Worm (Caenorhabditis elegans): ENCODE results near the gene nlp-53.

nlp-53 gene

ce11 chrX:13618574-13618973 lies at the start of gene nlp-53:
Gene nlp-53 (plus strand): TSS chrX:13618874.
- TF ChIP-seq him-1 (tag; optimal IDR thresholded peaks at IDR 0.05) = no peak
- no peak for TF ChIP-seq dao-5 (tag; optimal IDR thresholded peaks at IDR 0.05)
- TF ChIP-seq W03F9.2 (tag; optimal IDR thresholded peaks at IDR 0.05) = no peak

- TF ChIP-seq W03F9.2 (tag; optimal IDR thresholded peaks at IDR 0.05) = no peak
- no peak for TF ChIP-seq him-1 (tag; optimal IDR thresholded peaks at IDR 0.05)
- TF ChIP-seq dao-5 (tag; optimal IDR thresholded peaks at IDR 0.05) = no peak
Observed at ce11 chrX:13569854-13570253, 48.8 kb upstream of the nlp-53 start, which contains the start of gene R01E6.7. Gene R01E6.7 (minus strand): TSS chrX:13569954.

- no peak for TF ChIP-seq dao-5 (tag; optimal IDR thresholded peaks at IDR 0.05)
- TF ChIP-seq W03F9.2 (tag; optimal IDR thresholded peaks at IDR 0.05) = no peak
- no peak for TF ChIP-seq him-1 (tag; optimal IDR thresholded peaks at IDR 0.05)
Observed at ce11 chrX:13574029-13574428, 44.6 kb upstream of the nlp-53 start.

DNA sequence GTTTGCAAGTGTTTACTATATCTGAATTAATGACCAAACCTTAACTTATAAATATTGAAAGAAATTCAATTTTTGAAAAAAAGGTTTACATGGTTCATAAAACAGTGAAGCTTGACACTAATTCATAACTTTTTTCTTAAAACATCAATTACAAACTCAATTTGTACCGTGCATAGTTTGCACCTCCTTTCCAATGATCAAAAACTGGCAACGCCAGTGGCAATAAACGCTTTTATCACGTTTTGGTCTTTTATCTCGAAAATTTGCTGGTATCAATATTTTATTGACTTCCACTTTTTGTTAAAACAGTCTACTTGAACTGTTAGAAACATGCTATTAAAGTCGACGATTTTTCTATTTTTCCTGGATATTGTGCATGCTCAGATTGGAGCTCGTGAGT lies 40.2 kb upstream of the nlp-53 start, which contains the start of gene F54B11.11:
F54B11.11 (plus strand) TSS at position 301 of the 400 bp plus-strand sequence.
- TF ChIP-seq him-1 (tag; optimal IDR thresholded peaks at IDR 0.05) = no peak
- TF ChIP-seq dao-5 (tag; optimal IDR thresholded peaks at IDR 0.05) = no peak
- TF ChIP-seq W03F9.2 (tag; optimal IDR thresholded peaks at IDR 0.05) = no peak

- no peak for TF ChIP-seq W03F9.2 (tag; optimal IDR thresholded peaks at IDR 0.05)
- TF ChIP-seq him-1 (tag; optimal IDR thresholded peaks at IDR 0.05) = no peak
- TF ChIP-seq dao-5 (tag; optimal IDR thresholded peaks at IDR 0.05) = no peak
Observed at ce11 chrX:13581820-13582219, 36.9 kb upstream of the nlp-53 start, which contains the start of gene F54B11.10. Gene F54B11.10 (plus strand): TSS chrX:13582120.

ce11 chrX:13583895-13584344 lies 34.8 kb upstream of the nlp-53 start:
- TF ChIP-seq W03F9.2 (tag; optimal IDR thresholded peaks at IDR 0.05) (no peak), dao-5 (tag; optimal IDR thresholded peaks at IDR 0.05) (no peak), him-1 (tag; optimal IDR thresholded peaks at IDR 0.05) (no peak)

DNA sequence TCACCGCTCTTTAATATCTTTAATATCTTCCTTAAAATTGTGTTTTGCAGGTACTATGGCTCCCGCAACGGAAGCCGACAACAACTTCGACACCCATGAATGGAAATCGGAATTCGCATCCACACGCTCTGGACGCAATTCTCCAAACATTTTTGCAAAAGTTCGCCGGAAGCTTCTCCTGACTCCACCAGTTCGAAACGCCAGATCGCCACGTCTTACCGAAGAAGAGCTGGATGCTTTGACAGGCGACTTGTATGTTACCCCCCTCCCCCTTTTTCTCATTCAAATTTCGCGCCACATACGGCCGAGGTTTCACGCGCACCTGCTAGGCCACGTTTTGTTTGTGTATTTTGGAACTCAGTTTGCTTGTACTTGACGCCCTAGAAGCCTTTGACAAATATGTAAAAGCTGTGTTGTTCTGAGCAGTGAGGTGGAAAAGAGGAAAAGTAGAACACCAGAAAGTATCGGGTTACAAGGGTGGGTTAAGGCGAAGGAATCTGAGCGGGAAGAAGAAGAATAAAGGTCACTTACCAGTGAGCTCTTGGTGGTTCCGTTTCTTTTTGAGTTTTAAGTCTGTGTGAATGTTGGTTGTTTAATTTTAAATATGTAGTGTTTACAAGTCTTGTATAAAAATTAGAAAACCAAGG lies 33.8 kb upstream of the nlp-53 start, which contains the start of gene unc-84:
unc-84 (plus strand) TSS at position 51 of the 647 bp plus-strand sequence.
- TF ChIP-seq dao-5 (tag; optimal IDR thresholded peaks at IDR 0.05) (no peak), W03F9.2 (tag; optimal IDR thresholded peaks at IDR 0.05) (no peak), him-1 (tag; optimal IDR thresholded peaks at IDR 0.05) (no peak)

ce11 chrX:13589735-13590134 lies 28.9 kb upstream of the nlp-53 start, which contains the start of gene col-9:
Gene col-9 (plus strand): TSS chrX:13590035.
- no peak for TF ChIP-seq him-1 (tag; optimal IDR thresholded peaks at IDR 0.05)
- no peak for TF ChIP-seq W03F9.2 (tag; optimal IDR thresholded peaks at IDR 0.05)
- TF ChIP-seq dao-5 (tag; optimal IDR thresholded peaks at IDR 0.05) = no peak

ce11 chrX:13590688-13591087 lies 28.0 kb upstream of the nlp-53 start:
- TF ChIP-seq him-1 (tag; optimal IDR thresholded peaks at IDR 0.05) (no peak), dao-5 (tag; optimal IDR thresholded peaks at IDR 0.05) (no peak), W03F9.2 (tag; optimal IDR thresholded peaks at IDR 0.05) (no peak)

DNA sequence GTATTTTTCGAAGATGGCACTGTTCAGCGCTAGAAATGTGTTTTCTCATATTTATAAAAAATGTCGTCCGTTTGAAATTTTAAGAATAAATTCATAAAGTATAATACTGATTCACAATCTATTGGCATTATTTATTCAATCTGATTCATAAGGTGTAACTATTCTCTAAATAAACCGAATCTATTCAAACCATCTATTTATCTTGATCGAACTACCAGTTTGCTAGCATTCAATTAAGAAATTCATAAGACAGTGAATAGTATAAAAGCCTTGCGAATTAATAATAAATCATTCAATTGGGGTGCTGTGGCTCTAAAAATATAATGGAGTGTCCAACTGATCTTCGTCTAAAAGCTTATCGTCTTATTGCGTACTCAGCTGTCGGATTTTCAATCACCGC lies 27.5 kb upstream of the nlp-53 start, which contains the start of gene col-44:
col-44 (plus strand) TSS at position 301 of the 400 bp plus-strand sequence.
- TF ChIP-seq W03F9.2 (tag; optimal IDR thresholded peaks at IDR 0.05) (no peak), him-1 (tag; optimal IDR thresholded peaks at IDR 0.05) (no peak), dao-5 (tag; optimal IDR thresholded peaks at IDR 0.05) (no peak)

ce11 chrX:13591953-13592352 lies 26.7 kb upstream of the nlp-53 start:
- TF ChIP-seq him-1 (tag; optimal IDR thresholded peaks at IDR 0.05) (no peak), W03F9.2 (tag; optimal IDR thresholded peaks at IDR 0.05) (no peak), dao-5 (tag; optimal IDR thresholded peaks at IDR 0.05) (no peak)

DNA sequence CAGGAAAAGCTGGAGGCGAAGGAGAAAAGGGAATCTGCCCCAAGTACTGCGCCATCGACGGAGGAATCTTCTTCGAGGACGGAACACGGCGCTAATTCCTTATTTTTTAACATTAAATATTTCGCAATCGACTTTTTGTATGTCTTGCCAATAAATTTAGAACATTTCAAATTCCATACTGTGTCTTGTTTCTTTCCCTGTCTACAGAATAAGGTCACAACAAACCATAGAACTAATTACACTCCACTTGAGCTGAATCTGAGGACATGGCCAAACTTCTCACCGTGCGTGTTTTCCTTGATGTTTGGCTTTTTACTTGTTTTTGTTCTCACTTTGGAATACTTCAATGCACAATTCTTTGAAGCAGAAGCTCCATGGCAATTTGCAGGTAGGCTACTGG lies 26.3 kb upstream of the nlp-53 start, which contains the start of gene F54B11.4:
F54B11.4 (plus strand) TSS at position 301 of the 400 bp plus-strand sequence.
- no peak for TF ChIP-seq dao-5 (tag; optimal IDR thresholded peaks at IDR 0.05)
- no peak for TF ChIP-seq W03F9.2 (tag; optimal IDR thresholded peaks at IDR 0.05)
- TF ChIP-seq him-1 (tag; optimal IDR thresholded peaks at IDR 0.05) = no peak

ce11 chrX:13596003-13596767 lies 22.5 kb upstream of the nlp-53 start, which contains the start of gene F54B11.5:
Gene F54B11.5 (minus strand): TSS chrX:13596068.
- TF ChIP-seq W03F9.2 (tag; optimal IDR thresholded peaks at IDR 0.05) (no peak), dao-5 (tag; optimal IDR thresholded peaks at IDR 0.05) (no peak), him-1 (tag; optimal IDR thresholded peaks at IDR 0.05) (no peak)

Data from whole organism, L4/young adult.